Worm (Caenorhabditis elegans) whole organism, L4/young adult: Measurements from ENCODE around the gene F25E5.1.

Experiments
- W03F9.2 ChIP-seq: fragments of 150-350 bp; optimal IDR thresholded peaks from 2 replicates; lab custom pipeline; 2014; ENCODE audit warnings: missing biosample characterization, missing genetic modification characterization
- dao-5 ChIP-seq: sonication (generic microtip); optimal IDR thresholded peaks from 2 replicates; lab custom pipeline; 2016; ENCODE audit warnings: missing genotype, missing genetic modification characterization, moderate library complexity, missing compliant biosample characterization
- him-1 ChIP-seq: sonication (generic microtip); optimal IDR thresholded peaks from 2 replicates; lab custom pipeline; 2016; ENCODE audit warnings: missing genotype, missing genetic modification reagents, missing genetic modification characterization, missing compliant biosample characterization

- no peak for TF ChIP-seq him-1 (tag; lab: Kevin White, UChicago)
- TF ChIP-seq dao-5 (tag; lab: Kevin White, UChicago), result no peak
- no peak for TF ChIP-seq W03F9.2 (tag; lab: Kevin White, UChicago)
Observed at ce11 chrV:7417018-7417716, 48.5 kb upstream of the F25E5.1 start, which contains the start of gene srw-67.
